ENCODE assay signal across 1 fruit fly cellular context in genomic region chr3L:14665802-14666351, dm6.
TF ChIP-seq lines count a peak whose summit lies in the region.

No protein-coding gene starts in this region.

TF ChIP-seq in whole organism, embryonic, 481 proteins besides CTCF, POLR2A, EP300 and RAD21 (continued from another document and continues in another):
- no peak for TF ChIP-seq CG1832 (GFP tag; optimal IDR thresholded peaks at IDR 0.05; lab: Kevin White, UChicago)
- peak; percentile 89 for TF ChIP-seq CG4854 (GFP tag; optimal IDR thresholded peaks at IDR 0.05; lab: Kevin White, UChicago)
- TF ChIP-seq Doc3 (GFP tag; IDR thresholded peaks at IDR 0.05; lab: Robert Waterston, UW; ENCODE audit: partially characterized antibody) = no peak
- peak; percentile 75 for TF ChIP-seq Dek (tag; optimal IDR thresholded peaks at IDR 0.05; lab: Kevin White, UChicago)
- TF ChIP-seq slp2 (GFP tag; optimal IDR thresholded peaks at IDR 0.05; lab: Kevin White, UChicago) = peak; percentile 88
- peak; percentile 76 for TF ChIP-seq CG10543 (GFP tag; optimal IDR thresholded peaks at IDR 0.05; lab: Kevin White, UChicago)
- peak; percentile 82 for TF ChIP-seq CG15011 (GFP tag; optimal IDR thresholded peaks at IDR 0.05; lab: Kevin White, UChicago)
- TF ChIP-seq NC2β (GFP tag; optimal IDR thresholded peaks at IDR 0.05; lab: Kevin White, UChicago) = peak; percentile 86
- TF ChIP-seq Hr78 (GFP tag; optimal IDR thresholded peaks at IDR 0.05; lab: Kevin White, UChicago) = peak in 1 of 2 experiments; percentile 77
- TF ChIP-seq Rfx (GFP tag; IDR thresholded peaks at IDR 0.05; lab: Robert Waterston, UW) = peak; percentile 90
- peak; percentile 93 for TF ChIP-seq lilli (GFP tag; optimal IDR thresholded peaks at IDR 0.05; lab: Kevin White, UChicago)
- TF ChIP-seq CG11456 (GFP tag; IDR thresholded peaks at IDR 0.05; lab: Robert Waterston, UW) = peak; percentile 83
- no peak for TF ChIP-seq usp (GFP tag; optimal IDR thresholded peaks at IDR 0.05; lab: Kevin White, UChicago)
- peak; percentile 54 for TF ChIP-seq schlank (tag; optimal IDR thresholded peaks at IDR 0.05; lab: Kevin White, UChicago)
- TF ChIP-seq CG2199 (GFP tag; IDR thresholded peaks at IDR 0.05; lab: Robert Waterston, UW) = peak; percentile 80; the same call in 2 of the 3 replicates
- no peak for TF ChIP-seq tll (GFP tag; optimal IDR thresholded peaks at IDR 0.05; lab: Kevin White, UChicago)
- peak; percentile 58 for TF ChIP-seq CG6854 (GFP tag; optimal IDR thresholded peaks at IDR 0.05; lab: Kevin White, UChicago)
- peak; percentile 66 for TF ChIP-seq zfh2 (GFP tag; optimal IDR thresholded peaks at IDR 0.05; lab: Kevin White, UChicago)
- TF ChIP-seq Trl (optimal IDR thresholded peaks at IDR 0.05; lab: Kevin White, UChicago) = no peak
- peak; percentile 89 for TF ChIP-seq Trl (GFP tag; optimal IDR thresholded peaks at IDR 0.05; lab: Kevin White, UChicago)
- TF ChIP-seq CG10565 (GFP tag; optimal IDR thresholded peaks at IDR 0.05; lab: Kevin White, UChicago) = peak; percentile 60
- TF ChIP-seq CG17802 (tag; optimal IDR thresholded peaks at IDR 0.05; lab: Kevin White, UChicago) = peak; percentile 57
- peak; percentile 99 for TF ChIP-seq sens (GFP tag; lab: Kevin White, UChicago)
- peak; percentile 80 for TF ChIP-seq slou (GFP tag; optimal IDR thresholded peaks at IDR 0.05; lab: Kevin White, UChicago)
- peak; percentile 91 for TF ChIP-seq CG17328 (GFP tag; IDR thresholded peaks at IDR 0.05; lab: Robert Waterston, UW)
- peak; percentile 85 for TF ChIP-seq Asciz (GFP tag; optimal IDR thresholded peaks at IDR 0.05; lab: Kevin White, UChicago)
- peak; percentile 53 for TF ChIP-seq CG4328 (GFP tag; optimal IDR thresholded peaks at IDR 0.05; lab: Kevin White, UChicago)
- peak; percentile 65 for TF ChIP-seq Rx (GFP tag; IDR thresholded peaks at IDR 0.05; lab: Robert Waterston, UW)
- TF ChIP-seq CG1647 (GFP tag; optimal IDR thresholded peaks at IDR 0.05; lab: Kevin White, UChicago) = peak; percentile 88
- TF ChIP-seq Eip74EF (GFP tag; optimal IDR thresholded peaks at IDR 0.05; lab: Kevin White, UChicago) = peak in 1 of 2 experiments; percentile 87
- peak; percentile 67; the same call in 1 of the 3 replicates for TF ChIP-seq CG3726 (GFP tag; IDR thresholded peaks at IDR 0.05; lab: Robert Waterston, UW)
- no peak for TF ChIP-seq CG16813 (GFP tag; IDR thresholded peaks at IDR 0.05; lab: Robert Waterston, UW; ENCODE audit: partially characterized antibody)
- peak; percentile 84 for TF ChIP-seq CG12155 (GFP tag; optimal IDR thresholded peaks at IDR 0.05; lab: Kevin White, UChicago)
- TF ChIP-seq chm (GFP tag; IDR thresholded peaks at IDR 0.05; lab: Robert Waterston, UW) = peak; percentile 91
- no peak for TF ChIP-seq CG34224 (GFP tag; IDR thresholded peaks at IDR 0.05; lab: Robert Waterston, UW; ENCODE audit: partially characterized antibody)
- no peak for TF ChIP-seq CG15479 (GFP tag; optimal IDR thresholded peaks at IDR 0.05; lab: Kevin White, UChicago)
- TF ChIP-seq pzg (GFP tag; optimal IDR thresholded peaks at IDR 0.05; lab: Kevin White, UChicago) = no peak
- TF ChIP-seq CG3847 (GFP tag; IDR thresholded peaks at IDR 0.05; lab: Robert Waterston, UW) = peak; percentile 76
- peak; percentile 83 for TF ChIP-seq CG9609 (GFP tag; optimal IDR thresholded peaks at IDR 0.05; lab: Kevin White, UChicago)
- TF ChIP-seq cas (GFP tag; IDR thresholded peaks at IDR 0.05; lab: Robert Waterston, UW) = no peak
- TF ChIP-seq row (GFP tag; IDR thresholded peaks at IDR 0.05; lab: Robert Waterston, UW) = peak; percentile 93
- TF ChIP-seq sima (GFP tag; optimal IDR thresholded peaks at IDR 0.05; lab: Kevin White, UChicago) = peak; percentile 72
- TF ChIP-seq Ada2b (GFP tag; IDR thresholded peaks at IDR 0.05; lab: Robert Waterston, UW) = peak; percentile 79
- TF ChIP-seq ssp (GFP tag; IDR thresholded peaks at IDR 0.05; lab: Robert Waterston, UW) = no peak; the same call in 1 of the 2 replicates
- TF ChIP-seq Ssrp (tag; optimal IDR thresholded peaks at IDR 0.05; lab: Kevin White, UChicago) = peak; percentile 85
- TF ChIP-seq ac (GFP tag; optimal IDR thresholded peaks at IDR 0.05; lab: Kevin White, UChicago) = peak; percentile 85
- TF ChIP-seq NFAT (GFP tag; IDR thresholded peaks at IDR 0.05; lab: Robert Waterston, UW) = peak; percentile 76
- peak in 1 of 3 experiments; percentile 89 for TF ChIP-seq lola (GFP tag; optimal IDR thresholded peaks at IDR 0.05; lab: Kevin White, UChicago)
- TF ChIP-seq croc (GFP tag; conservative IDR thresholded peaks at IDR 0.05; lab: Robert Waterston, UW) = peak; percentile 79
- peak; percentile 62; the same call in 1 of the 2 replicates for TF ChIP-seq dan (GFP tag; IDR thresholded peaks at IDR 0.05; lab: Robert Waterston, UW)
- peak; percentile 76 for TF ChIP-seq pb (GFP tag; optimal IDR thresholded peaks at IDR 0.05; lab: Kevin White, UChicago)
- peak; percentile 81 for TF ChIP-seq CG32532 (GFP tag; IDR thresholded peaks at IDR 0.05; lab: Robert Waterston, UW)
- peak; percentile 52 for TF ChIP-seq Sry-β (GFP tag; optimal IDR thresholded peaks at IDR 0.05; lab: Kevin White, UChicago)
- peak; percentile 71 for TF ChIP-seq CG6654 (GFP tag; optimal IDR thresholded peaks at IDR 0.05; lab: Kevin White, UChicago)
- peak; percentile 87 for TF ChIP-seq Chrac-16 (GFP tag; optimal IDR thresholded peaks at IDR 0.05; lab: Kevin White, UChicago)
- TF ChIP-seq YL-1 (GFP tag; optimal IDR thresholded peaks at IDR 0.05; lab: Kevin White, UChicago) = peak; percentile 27
- TF ChIP-seq D19A (tag; optimal IDR thresholded peaks at IDR 0.05; lab: Kevin White, UChicago) = peak; percentile 86
- TF ChIP-seq MBD-R2 (GFP tag; IDR thresholded peaks at IDR 0.05; lab: Robert Waterston, UW) = no peak; the same call in 1 of the 2 replicates
- TF ChIP-seq pros (GFP tag; optimal IDR thresholded peaks at IDR 0.05; lab: Kevin White, UChicago) = no peak
- TF ChIP-seq phol (tag; optimal IDR thresholded peaks at IDR 0.05; lab: Kevin White, UChicago) = peak; percentile 81
- TF ChIP-seq tio (GFP tag; optimal IDR thresholded peaks at IDR 0.05; lab: Kevin White, UChicago) = peak; percentile 82
- peak; percentile 85 for TF ChIP-seq CG10267 (tag; optimal IDR thresholded peaks at IDR 0.05; lab: Kevin White, UChicago)
- peak; percentile 79 for TF ChIP-seq ERR (GFP tag; optimal IDR thresholded peaks at IDR 0.05; lab: Kevin White, UChicago)
- peak; percentile 81 for TF ChIP-seq shn (GFP tag; optimal IDR thresholded peaks at IDR 0.05; lab: Kevin White, UChicago)
- TF ChIP-seq CG10462 (GFP tag; optimal IDR thresholded peaks at IDR 0.05; lab: Kevin White, UChicago) = peak; percentile 80
- peak; percentile 92 for TF ChIP-seq unpg (GFP tag; optimal IDR thresholded peaks at IDR 0.05; lab: Kevin White, UChicago)
- TF ChIP-seq CG17359 (tag; optimal IDR thresholded peaks at IDR 0.05; lab: Kevin White, UChicago) = peak; percentile 92
- TF ChIP-seq kay (GFP tag; optimal IDR thresholded peaks at IDR 0.05; lab: Kevin White, UChicago) = peak; percentile 83
- TF ChIP-seq CG3281 (GFP tag; optimal IDR thresholded peaks at IDR 0.05; lab: Kevin White, UChicago) = peak; percentile 85
- peak; percentile 96 for TF ChIP-seq Hey (tag; optimal IDR thresholded peaks at IDR 0.05; lab: Kevin White, UChicago)
- TF ChIP-seq salm (tag; optimal IDR thresholded peaks at IDR 0.05; lab: Kevin White, UChicago) = peak; percentile 81
- TF ChIP-seq maf-S (GFP tag; optimal IDR thresholded peaks at IDR 0.05; lab: Kevin White, UChicago) = peak; percentile 82
- TF ChIP-seq MESR4 (GFP tag; optimal IDR thresholded peaks at IDR 0.05; lab: Kevin White, UChicago) = peak; percentile 47
- peak; percentile 14 for TF ChIP-seq bigmax (GFP tag; optimal IDR thresholded peaks at IDR 0.05; lab: Kevin White, UChicago)
- TF ChIP-seq Dip3 (GFP tag; optimal IDR thresholded peaks at IDR 0.05; lab: Kevin White, UChicago) = peak; percentile 79
- peak; percentile 88 for TF ChIP-seq Atf3 (GFP tag; optimal IDR thresholded peaks at IDR 0.05; lab: Kevin White, UChicago)
- peak; percentile 88 for TF ChIP-seq CG12659 (GFP tag; optimal IDR thresholded peaks at IDR 0.05; lab: Kevin White, UChicago)
- TF ChIP-seq E2f1 (GFP tag; IDR thresholded peaks at IDR 0.05; lab: Robert Waterston, UW) = peak; percentile 83
- peak; percentile 75 for TF ChIP-seq CG4424 (GFP tag; optimal IDR thresholded peaks at IDR 0.05; lab: Kevin White, UChicago)
- peak; percentile 87 for TF ChIP-seq CG14667 (GFP tag; IDR thresholded peaks at IDR 0.05; lab: Robert Waterston, UW)
- TF ChIP-seq CG12744 (GFP tag; optimal IDR thresholded peaks at IDR 0.05; lab: Kevin White, UChicago) = peak; percentile 86
- peak; percentile 85 for TF ChIP-seq CG11695 (GFP tag; IDR thresholded peaks at IDR 0.05; lab: Robert Waterston, UW)
- TF ChIP-seq CG6683 (GFP tag; optimal IDR thresholded peaks at IDR 0.05; lab: Kevin White, UChicago) = peak; percentile 78
- TF ChIP-seq ab (GFP tag; optimal IDR thresholded peaks at IDR 0.05; lab: Kevin White, UChicago) = peak; percentile 60
- peak; percentile 81 for TF ChIP-seq ken (GFP tag; IDR thresholded peaks at IDR 0.05; lab: Robert Waterston, UW)
- peak; percentile 72 for TF ChIP-seq peb (GFP tag; IDR thresholded peaks at IDR 0.05; lab: Robert Waterston, UW)
- peak; percentile 83 for TF ChIP-seq Max (GFP tag; optimal IDR thresholded peaks at IDR 0.05; lab: Kevin White, UChicago)
- TF ChIP-seq CG14050 (GFP tag; IDR thresholded peaks at IDR 0.05; lab: Robert Waterston, UW) = peak; percentile 81
- TF ChIP-seq zfh1 (GFP tag; IDR thresholded peaks at IDR 0.05; lab: Robert Waterston, UW) = peak; percentile 92
- peak; percentile 65 for TF ChIP-seq Myb (GFP tag; optimal IDR thresholded peaks at IDR 0.05; lab: Kevin White, UChicago)
- TF ChIP-seq Bgb (GFP tag; IDR thresholded peaks at IDR 0.05; lab: Robert Waterston, UW; ENCODE audit: partially characterized antibody) = no peak
- peak; percentile 91 for TF ChIP-seq Blimp-1 (GFP tag; optimal IDR thresholded peaks at IDR 0.05; lab: Kevin White, UChicago)
- peak; percentile 79 for TF ChIP-seq ase (GFP tag; IDR thresholded peaks at IDR 0.05; lab: Robert Waterston, UW)
- TF ChIP-seq amos (GFP tag; IDR thresholded peaks at IDR 0.05; lab: Robert Waterston, UW; ENCODE audit: partially characterized antibody) = no peak
- TF ChIP-seq CG4282 (GFP tag; optimal IDR thresholded peaks at IDR 0.05; lab: Kevin White, UChicago) = peak; percentile 83
- peak; percentile 51 for TF ChIP-seq CG7928 (GFP tag; optimal IDR thresholded peaks at IDR 0.05; lab: Kevin White, UChicago)
- TF ChIP-seq CG6791 (GFP tag; IDR thresholded peaks at IDR 0.05; lab: Robert Waterston, UW; ENCODE audit: partially characterized antibody) = no peak
- TF ChIP-seq hkb (optimal IDR thresholded peaks at IDR 0.05; lab: Kevin White, UChicago) = no peak
- peak; percentile 90 for TF ChIP-seq hkb (GFP tag; IDR thresholded peaks at IDR 0.05; lab: Robert Waterston, UW)
- TF ChIP-seq CG4707 (GFP tag; optimal IDR thresholded peaks at IDR 0.05; lab: Kevin White, UChicago) = peak; percentile 86
- TF ChIP-seq CG13296 (GFP tag; optimal IDR thresholded peaks at IDR 0.05; lab: Kevin White, UChicago) = peak; percentile 72
- no peak for TF ChIP-seq CG13287 (GFP tag; IDR thresholded peaks at IDR 0.05; lab: Robert Waterston, UW; ENCODE audit: partially characterized antibody)
- peak; percentile 82 for TF ChIP-seq CG11247 (GFP tag; IDR thresholded peaks at IDR 0.05; lab: Robert Waterston, UW)
- TF ChIP-seq grau (tag; optimal IDR thresholded peaks at IDR 0.05; lab: Kevin White, UChicago) = peak; percentile 89
- no peak for TF ChIP-seq ato (GFP tag; IDR thresholded peaks at IDR 0.05; lab: Robert Waterston, UW; ENCODE audit: partially characterized antibody)
- TF ChIP-seq CG1792 (GFP tag; optimal IDR thresholded peaks at IDR 0.05; lab: Kevin White, UChicago) = peak; percentile 78
- TF ChIP-seq CG8944 (GFP tag; optimal IDR thresholded peaks at IDR 0.05; lab: Kevin White, UChicago) = peak; percentile 85
- TF ChIP-seq CG11723 (GFP tag; optimal IDR thresholded peaks at IDR 0.05; lab: Kevin White, UChicago) = peak; percentile 84
- peak; percentile 80; the same call in 2 of the 3 replicates for TF ChIP-seq gce (GFP tag; IDR thresholded peaks at IDR 0.05; lab: Robert Waterston, UW)
- peak; percentile 41 for TF ChIP-seq D19B (GFP tag; optimal IDR thresholded peaks at IDR 0.05; lab: Kevin White, UChicago)
- TF ChIP-seq hth (optimal IDR thresholded peaks at IDR 0.05; lab: Kevin White, UChicago) = no peak
- TF ChIP-seq CG4820 (GFP tag; optimal IDR thresholded peaks at IDR 0.05; lab: Kevin White, UChicago) = peak; percentile 91
- peak; percentile 71 for TF ChIP-seq CG2889 (GFP tag; IDR thresholded peaks at IDR 0.05; lab: Robert Waterston, UW)
- peak; percentile 83 for TF ChIP-seq dm (GFP tag; optimal IDR thresholded peaks at IDR 0.05; lab: Kevin White, UChicago)
- peak; percentile 8 for TF ChIP-seq exex (tag; optimal IDR thresholded peaks at IDR 0.05; lab: Kevin White, UChicago)
- peak; percentile 74 for TF ChIP-seq CG13894 (tag; optimal IDR thresholded peaks at IDR 0.05; lab: Kevin White, UChicago)
- no peak for TF ChIP-seq HLHmδ (GFP tag; optimal IDR thresholded peaks at IDR 0.05; lab: Kevin White, UChicago)
- TF ChIP-seq CG11504 (tag; optimal IDR thresholded peaks at IDR 0.05; lab: Kevin White, UChicago) = peak; percentile 92
- peak; percentile 48; the same call in 2 of the 3 replicates for TF ChIP-seq CG7357 (GFP tag; IDR thresholded peaks at IDR 0.05; lab: Robert Waterston, UW)
- peak; percentile 84 for TF ChIP-seq pho (GFP tag; optimal IDR thresholded peaks at IDR 0.05; lab: Kevin White, UChicago)
- TF ChIP-seq CG18619 (GFP tag; optimal IDR thresholded peaks at IDR 0.05; lab: Kevin White, UChicago) = peak; percentile 82
- peak; percentile 82 for TF ChIP-seq CG18476 (GFP tag; optimal IDR thresholded peaks at IDR 0.05; lab: Kevin White, UChicago)
- TF ChIP-seq Neu2 (GFP tag; optimal IDR thresholded peaks at IDR 0.05; lab: Kevin White, UChicago; ENCODE audit: borderline replicate concordance) = no peak
- peak; percentile 89 for TF ChIP-seq Optix (GFP tag; IDR thresholded peaks at IDR 0.05; lab: Robert Waterston, UW)
- peak; percentile 61 for TF ChIP-seq Usf (GFP tag; optimal IDR thresholded peaks at IDR 0.05; lab: Kevin White, UChicago)
- peak; percentile 55 for TF ChIP-seq al (GFP tag; IDR thresholded peaks at IDR 0.05; lab: Robert Waterston, UW)
- peak; percentile 77 for TF ChIP-seq Mrtf (GFP tag; IDR thresholded peaks at IDR 0.05; lab: Robert Waterston, UW)
- peak; percentile 49 for TF ChIP-seq TFAM (GFP tag; optimal IDR thresholded peaks at IDR 0.05; lab: Kevin White, UChicago)
- TF ChIP-seq Nf-YA (GFP tag; IDR thresholded peaks at IDR 0.05; lab: Robert Waterston, UW) = peak; percentile 52; the same call in 1 of the 2 replicates
- peak; percentile 92 to 94 for TF ChIP-seq chif (GFP tag; optimal IDR thresholded peaks at IDR 0.05; lab: Kevin White, UChicago)
